Worm (Caenorhabditis elegans): Measurements from ENCODE around the gene F10E9.2.

The F10E9.2 gene

ce11 chrIII:8287519-8287918 lies 25.0 kb upstream of the F10E9.2 start (continued):
- no peak for TF ChIP-seq fkh-10 (GFP tag; optimal IDR thresholded peaks at IDR 0.05)
- peak; percentile 3 for TF ChIP-seq hlh-30 (tag; optimal IDR thresholded peaks at IDR 0.05; ENCODE audit: insufficient read depth)
- TF ChIP-seq pqm-1 (tag; optimal IDR thresholded peaks at IDR 0.05) = no peak
- no peak for TF ChIP-seq zfp-3 (GFP tag; conservative IDR thresholded peaks at IDR 0.05)
- TF ChIP-seq ztf-11 (tag; optimal IDR thresholded peaks at IDR 0.05) = no peak
- TF ChIP-seq mxl-3 (GFP tag; optimal IDR thresholded peaks at IDR 0.05) = no peak
- no peak for TF ChIP-seq F26F4.8 (GFP tag; conservative IDR thresholded peaks at IDR 0.05)
- TF ChIP-seq ceh-20 (GFP tag; IDR thresholded peaks at IDR 0.05) = peak; percentile 55; the same call in 1 of the 2 replicates
- TF ChIP-seq R02D3.7 (tag; optimal IDR thresholded peaks at IDR 0.05) = no peak
- TF ChIP-seq rbr-2 (tag; optimal IDR thresholded peaks at IDR 0.05) = no peak
- TF ChIP-seq snpc-1.2 (GFP tag; IDR thresholded peaks at IDR 0.05) = no peak
- TF ChIP-seq nhr-111 (GFP tag; optimal IDR thresholded peaks at IDR 0.05) = no peak
- TF ChIP-seq hmg-1.1 (GFP tag; IDR thresholded peaks at IDR 0.05) = peak; percentile 26; the same call in 1 of the 2 replicates
- TF ChIP-seq lin-39 (tag; optimal IDR thresholded peaks at IDR 0.05) = no peak
- TF ChIP-seq nhr-28 (tag; optimal IDR thresholded peaks at IDR 0.05) = no peak
- TF ChIP-seq Y5F2A.4 (GFP tag; optimal IDR thresholded peaks at IDR 0.05) = no peak
- TF ChIP-seq attf-4 (tag; optimal IDR thresholded peaks at IDR 0.05) = no peak
- no peak for TF ChIP-seq ama-1 (optimal IDR thresholded peaks at IDR 0.05)
- TF ChIP-seq hif-1 (tag; optimal IDR thresholded peaks at IDR 0.05) = no peak
- peak; percentile 94 for TF ChIP-seq aha-1 (tag)
- TF ChIP-seq daf-19 (GFP tag; conservative IDR thresholded peaks at IDR 0.05) = no peak
- TF ChIP-seq F10B5.3 (tag; optimal IDR thresholded peaks at IDR 0.05) = no peak
- TF ChIP-seq nhr-102 (tag; optimal IDR thresholded peaks at IDR 0.05) = no peak
- no peak for TF ChIP-seq dmd-6 (GFP tag; IDR thresholded peaks at IDR 0.05)
- no peak for TF ChIP-seq lsy-2 (tag; optimal IDR thresholded peaks at IDR 0.05)

ce11 chrIII:8289181-8289580 lies 23.3 kb upstream of the F10E9.2 start:
- TF ChIP-seq Y75B8A.6 (GFP tag; IDR thresholded peaks at IDR 0.05) = no peak
- TF ChIP-seq hlh-30 (tag; optimal IDR thresholded peaks at IDR 0.05; ENCODE audit: insufficient read depth) = no peak

DNA sequence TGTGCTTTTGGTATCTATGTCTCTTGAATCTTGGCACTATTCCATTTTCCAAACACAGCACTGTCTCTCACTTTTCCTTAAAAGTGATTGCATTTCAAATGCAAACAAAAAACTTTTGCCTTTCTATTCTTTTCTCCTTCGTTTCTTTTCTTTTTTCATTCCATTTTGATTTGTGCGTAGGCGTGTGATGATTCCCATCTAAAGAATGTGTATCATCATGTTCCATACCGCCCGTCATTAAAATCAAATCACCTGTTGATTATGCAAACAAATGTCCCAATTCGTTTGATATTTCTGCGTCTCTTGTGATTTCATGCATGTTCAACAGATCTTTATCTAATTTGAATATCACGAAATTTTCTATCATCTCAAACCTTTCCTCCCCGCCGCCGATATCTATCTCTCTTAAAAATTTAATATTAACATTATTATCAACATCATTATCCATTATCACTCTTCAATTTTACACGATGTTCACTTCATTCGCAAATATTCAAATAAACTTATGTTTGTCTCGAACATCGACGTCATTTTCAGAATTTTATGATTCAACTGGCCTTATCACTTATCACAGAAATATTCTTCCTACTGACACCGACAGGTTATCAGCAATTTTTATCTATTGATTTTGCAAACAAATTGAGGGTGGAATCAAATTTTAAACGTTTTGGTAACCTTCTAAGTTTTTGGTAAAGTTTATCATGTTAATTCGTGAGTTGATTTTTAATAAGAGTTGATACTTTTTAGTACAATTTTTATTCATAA lies 21.0 kb upstream of the F10E9.2 start:
- no peak for TF ChIP-seq ceh-28 (tag; optimal IDR thresholded peaks at IDR 0.05)
- TF ChIP-seq mxl-3 (GFP tag; optimal IDR thresholded peaks at IDR 0.05) = no peak
- no peak for TF ChIP-seq daf-12 (tag; optimal IDR thresholded peaks at IDR 0.05)
- TF ChIP-seq nhr-42 (GFP tag; IDR thresholded peaks at IDR 0.05) = no peak
- TF ChIP-seq tra-1 (GFP tag; IDR thresholded peaks at IDR 0.05) = no peak
- TF ChIP-seq zag-1 (tag; optimal IDR thresholded peaks at IDR 0.05) = no peak
- no peak for TF ChIP-seq attf-4 (tag; optimal IDR thresholded peaks at IDR 0.05)
- peak; percentile 99 for TF ChIP-seq pqm-1 (tag; optimal IDR thresholded peaks at IDR 0.05)
- no peak for TF ChIP-seq aha-1 (tag)
- peak; percentile 78 for TF ChIP-seq dmd-6 (GFP tag; IDR thresholded peaks at IDR 0.05)
- TF ChIP-seq vab-7 (GFP tag; IDR thresholded peaks at IDR 0.05) = no peak
- TF ChIP-seq hlh-30 (tag; optimal IDR thresholded peaks at IDR 0.05; ENCODE audit: insufficient read depth) = peak; percentile 2
- no peak for TF ChIP-seq zip-2 (tag; optimal IDR thresholded peaks at IDR 0.05)
- no peak for TF ChIP-seq nhr-111 (GFP tag; optimal IDR thresholded peaks at IDR 0.05)
- TF ChIP-seq snpc-4 (tag; optimal IDR thresholded peaks at IDR 0.05) = no peak
- no peak for TF ChIP-seq daf-16 (GFP tag; optimal IDR thresholded peaks at IDR 0.05)
- peak; percentile 55 for TF ChIP-seq daf-16 (tag; optimal IDR thresholded peaks at IDR 0.05)
- no peak for TF ChIP-seq aly-2 (tag; optimal IDR thresholded peaks at IDR 0.05)
- peak; percentile 74 for TF ChIP-seq nhr-28 (tag; optimal IDR thresholded peaks at IDR 0.05)
- no peak for TF ChIP-seq set-16 (GFP tag; IDR thresholded peaks at IDR 0.05)
- TF ChIP-seq ZK337.2 (GFP tag; IDR thresholded peaks at IDR 0.05) = no peak
- no peak for TF ChIP-seq nhr-76 (tag; optimal IDR thresholded peaks at IDR 0.05)
- TF ChIP-seq F49E8.2 (tag; optimal IDR thresholded peaks at IDR 0.05; ENCODE audit: borderline replicate concordance) = no peak
- TF ChIP-seq unc-62 (GFP tag; optimal IDR thresholded peaks at IDR 0.05 in 1 of 2) = no peak
- no peak for TF ChIP-seq unc-62 (tag; optimal IDR thresholded peaks at IDR 0.05)
- no peak for TF ChIP-seq ces-1 (GFP tag; optimal IDR thresholded peaks at IDR 0.05)
- TF ChIP-seq hlh-11 (tag; optimal IDR thresholded peaks at IDR 0.05) = peak; percentile 66
- peak; percentile 41 for TF ChIP-seq T20F7.1 (GFP tag; optimal IDR thresholded peaks at IDR 0.05)
- no peak for TF ChIP-seq lim-7 (GFP tag; IDR thresholded peaks at IDR 0.05)
- no peak for TF ChIP-seq T26A8.4 (GFP tag; IDR thresholded peaks at IDR 0.05)

All from whole organism, L4 larva.